Worm (Caenorhabditis elegans) whole organism, L3 larva: ENCODE data around the gene T23F11.11.

Experiments used
- ZK546.5 ChIP-seq: sonication (generic microtip); optimal IDR thresholded peaks from 2 replicates; lab custom pipeline; 2017; ENCODE audit warnings: missing biosample characterization, missing genetic modification characterization
- aly-2 ChIP-seq: fragments of 150-350 bp; optimal IDR thresholded peaks from 2 replicates; lab custom pipeline; 2014; ENCODE audit warnings: missing biosample characterization, missing genetic modification characterization
- ama-1 ChIP-seq: fragments of 150-350 bp; optimal IDR thresholded peaks from 2 replicates; lab custom pipeline; 2018
- ceh-16 ChIP-seq: sonication (generic microtip); optimal IDR thresholded peaks from 2 replicates; lab custom pipeline; 2017; ENCODE audit warnings: missing biosample characterization, missing genetic modification characterization
- ceh-28 ChIP-seq: fragments of 150-350 bp; optimal IDR thresholded peaks from 2 replicates; lab custom pipeline; 2014; ENCODE audit warnings: missing biosample characterization, missing genetic modification reagents, missing genetic modification characterization
- ceh-82 ChIP-seq: fragments of 150-350 bp; optimal IDR thresholded peaks from 2 replicates; lab custom pipeline; 2014; ENCODE audit warnings: missing biosample characterization, missing genetic modification characterization
- ceh-9 ChIP-seq: sonication (generic microtip); optimal IDR thresholded peaks from 2 replicates; lab custom pipeline; 2018; ENCODE audit warnings: missing biosample characterization, missing genetic modification characterization
- daf-12 ChIP-seq: fragments of 150-350 bp; optimal IDR thresholded peaks from 2 replicates; lab custom pipeline; 2014; ENCODE audit warnings: missing biosample characterization, missing genetic modification reagents, missing genetic modification characterization
- egl-27 ChIP-seq: sonication (generic microtip); optimal IDR thresholded peaks from 4 replicates; lab custom pipeline; 2017; ENCODE audit warnings: missing biosample characterization, missing genetic modification reagents, missing genetic modification characterization
- egl-5 ChIP-seq: fragments of 150-350 bp; optimal IDR thresholded peaks from 2 replicates; lab custom pipeline; 2017; ENCODE audit warnings: missing biosample characterization, missing genetic modification reagents, missing genetic modification characterization, inconsistent platforms
- elt-1 ChIP-seq: fragments of 150-350 bp; optimal IDR thresholded peaks from 2 replicates; lab custom pipeline; 2014; ENCODE audit warnings: missing biosample characterization, missing genetic modification characterization
- elt-2 ChIP-seq: sonication (generic microtip); optimal IDR thresholded peaks from 2 replicates; lab custom pipeline; 2016; ENCODE audit warnings: missing genetic modification reagents, mild to moderate bottlenecking, missing genetic modification characterization, missing compliant biosample characterization
- elt-3 ChIP-seq, 3 experiments: fragments of 150-350 bp in 1 of 3; sonication (generic microtip) in 2 of 3; optimal IDR thresholded peaks; 2 replicates in 2 of 3; 4 replicates in 1 of 3; lab custom pipeline; 2014 to 2017; ENCODE audit warnings: missing biosample characterization in 3 of 3, missing genetic modification characterization in 3 of 3
- eor-1 ChIP-seq, 2 experiments: fragments of 150-350 bp; optimal IDR thresholded peaks; 2 replicates each; lab custom pipeline; 2014 to 2018; ENCODE audit warnings: missing biosample characterization in 2 of 2, missing genetic modification characterization in 2 of 2
- fkh-10 ChIP-seq: sonication (generic microtip); optimal IDR thresholded peaks from 2 replicates; lab custom pipeline; 2017; ENCODE audit warnings: missing biosample characterization, missing genetic modification reagents, missing genetic modification characterization
- fos-1 ChIP-seq: fragments of 150-350 bp; optimal IDR thresholded peaks from 2 replicates; lab custom pipeline; 2014; ENCODE audit warnings: missing biosample characterization, missing genetic modification characterization
- hmg-11 ChIP-seq: sonication (generic microtip); optimal IDR thresholded peaks from 2 replicates; lab custom pipeline; 2016; ENCODE audit warnings: missing genetic modification characterization, missing compliant biosample characterization
- jun-1 ChIP-seq: fragments of 150-350 bp; optimal IDR thresholded peaks from 2 replicates; lab custom pipeline; 2014; ENCODE audit warnings: missing biosample characterization, missing genetic modification reagents, missing genetic modification characterization
- lin-15B ChIP-seq: fragments of 150-350 bp; optimal IDR thresholded peaks from 2 replicates; lab custom pipeline; 2014; ENCODE audit warnings: missing biosample characterization, missing genetic modification characterization
- lin-39 ChIP-seq: fragments of 150-350 bp; optimal IDR thresholded peaks from 2 replicates; lab custom pipeline; 2018; ENCODE audit warnings: missing biosample characterization, missing genetic modification reagents, missing genetic modification characterization
- lsy-12 ChIP-seq: sonication (generic microtip); optimal IDR thresholded peaks from 2 replicates; lab custom pipeline; 2016; ENCODE audit warnings: mild to moderate bottlenecking, missing genetic modification characterization, missing compliant biosample characterization
- mdl-1 ChIP-seq: fragments of 150-350 bp; optimal IDR thresholded peaks from 2 replicates; lab custom pipeline; 2014; ENCODE audit warnings: missing biosample characterization, missing genetic modification characterization
- mml-1 ChIP-seq: fragments of 150-350 bp; sonication (generic microtip); optimal IDR thresholded peaks from 3 replicates; lab custom pipeline; 2014; ENCODE audit warnings: missing biosample characterization, missing genetic modification characterization
- nfya-1 ChIP-seq: sonication (generic microtip); optimal IDR thresholded peaks from 2 replicates; lab custom pipeline; 2017; ENCODE audit warnings: missing genetic modification characterization, mild to moderate bottlenecking, missing compliant biosample characterization, antibody characterized with exemption, moderate library complexity; ENCODE audit not compliant: insufficient read depth
- nhr-23 ChIP-seq: fragments of 150-350 bp; optimal IDR thresholded peaks from 2 replicates; lab custom pipeline; 2014; ENCODE audit warnings: missing biosample characterization, missing genetic modification reagents, missing genetic modification characterization
- nhr-237 ChIP-seq: fragments of 150-350 bp; optimal IDR thresholded peaks from 2 replicates; lab custom pipeline; 2014; ENCODE audit warnings: missing biosample characterization, missing genetic modification characterization
- nhr-25 ChIP-seq: sonication (generic microtip); optimal IDR thresholded peaks from 2 replicates; lab custom pipeline; 2017; ENCODE audit warnings: missing biosample characterization, missing genetic modification characterization
- nhr-43 ChIP-seq: sonication (generic microtip); optimal IDR thresholded peaks from 2 replicates; lab custom pipeline; 2016; ENCODE audit warnings: mild to moderate bottlenecking, missing genetic modification characterization, missing compliant biosample characterization; ENCODE audit not compliant: poor library complexity, severe bottlenecking
- nhr-67 ChIP-seq: fragments of 150-350 bp; optimal IDR thresholded peaks from 2 replicates; lab custom pipeline; 2014; ENCODE audit warnings: missing biosample characterization, missing genetic modification characterization
- nhr-76 ChIP-seq: fragments of 150-350 bp; sonication (generic microtip); optimal IDR thresholded peaks from 5 replicates; lab custom pipeline; 2014; ENCODE audit warnings: missing biosample characterization, missing genetic modification characterization
- pha-4 ChIP-seq: fragments of 150-350 bp; optimal IDR thresholded peaks from 2 replicates; lab custom pipeline; 2014; ENCODE audit warnings: missing biosample characterization, missing genetic modification reagents, missing genetic modification characterization
- pqm-1 ChIP-seq: fragments of 150-350 bp; optimal IDR thresholded peaks from 2 replicates; lab custom pipeline; 2017; ENCODE audit warnings: missing biosample characterization, missing genetic modification characterization, inconsistent platforms
- skn-1 ChIP-seq: fragments of 150-350 bp; optimal IDR thresholded peaks from 2 replicates; lab custom pipeline; 2014; ENCODE audit warnings: missing biosample characterization, missing genetic modification characterization
- tbx-2 ChIP-seq: sonication (generic microtip); optimal IDR thresholded peaks from 2 replicates; lab custom pipeline; 2016; ENCODE audit warnings: mild to moderate bottlenecking, missing genetic modification characterization, missing compliant biosample characterization
- unc-39 ChIP-seq: sonication (generic microtip); optimal IDR thresholded peaks from 4 replicates; lab custom pipeline; 2017; ENCODE audit warnings: missing biosample characterization, missing genetic modification characterization
- unc-62 ChIP-seq: fragments of 150-350 bp; sonication (generic microtip); optimal IDR thresholded peaks from 4 replicates; lab custom pipeline; 2014; ENCODE audit warnings: missing biosample characterization, missing genetic modification reagents, missing genetic modification characterization
- ztf-11 ChIP-seq: fragments of 150-350 bp; optimal IDR thresholded peaks from 2 replicates; lab custom pipeline; 2014; ENCODE audit warnings: missing biosample characterization, missing genetic modification characterization
- ztf-4 ChIP-seq: fragments of 150-350 bp; optimal IDR thresholded peaks from 2 replicates; lab custom pipeline; 2014; ENCODE audit warnings: missing biosample characterization, missing genetic modification characterization

The T23F11.11 gene

DNA sequence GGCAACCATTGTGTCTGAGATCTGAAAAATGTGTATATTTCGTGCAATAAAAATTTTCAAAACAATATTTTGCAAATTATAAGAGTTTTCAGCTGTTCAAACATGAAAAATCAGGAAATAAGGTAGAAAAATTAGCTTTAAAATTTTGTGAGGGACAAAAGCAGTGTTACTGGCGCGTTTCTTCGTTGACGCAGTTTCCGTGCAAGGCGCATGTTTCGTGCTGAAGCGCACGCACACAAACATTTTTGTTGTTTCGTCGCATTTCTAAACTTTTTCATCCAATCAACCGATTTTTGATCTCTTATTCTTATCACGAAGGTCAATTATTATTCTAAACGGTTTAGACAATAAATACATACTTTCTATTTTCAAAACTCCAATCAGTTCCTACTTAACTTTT lies 21.9 kb upstream of the T23F11.11 start, which contains the start of gene nifk-1 (continued):
- no peak for TF ChIP-seq ztf-4 (tag; lab: Kevin White, UChicago)
- peak; percentile 8 for TF ChIP-seq ceh-28 (tag; lab: Kevin White, UChicago)
- no peak for TF ChIP-seq ztf-11
- peak; percentile 80 for TF ChIP-seq nhr-23
- no peak for TF ChIP-seq ZK546.5 (tag; lab: Kevin White, UChicago)
- TF ChIP-seq eor-1 (tag; optimal IDR thresholded peaks at IDR 0.05; lab: Kevin White, UChicago) = no peak
- no peak for TF ChIP-seq nhr-67 (tag; lab: Kevin White, UChicago)
- peak; percentile 55 for TF ChIP-seq lin-39
- TF ChIP-seq pqm-1 (tag; lab: Kevin White, UChicago) = peak; percentile 12
- TF ChIP-seq ceh-82 (tag; lab: Kevin White, UChicago) = no peak
- no peak for TF ChIP-seq egl-27 (tag; lab: Kevin White, UChicago)
- no peak for TF ChIP-seq elt-3 (tag; optimal IDR thresholded peaks at IDR 0.05; lab: Kevin White, UChicago)
- no peak for TF ChIP-seq elt-1 (tag; lab: Kevin White, UChicago)
- no peak for TF ChIP-seq tbx-2 (tag; lab: Kevin White, UChicago)
- no peak for TF ChIP-seq aly-2 (tag; lab: Kevin White, UChicago)
- no peak for TF ChIP-seq ceh-9
- no peak for TF ChIP-seq fkh-10 (GFP tag; lab: Kevin White, UChicago)
- TF ChIP-seq unc-39 = no peak

DNA sequence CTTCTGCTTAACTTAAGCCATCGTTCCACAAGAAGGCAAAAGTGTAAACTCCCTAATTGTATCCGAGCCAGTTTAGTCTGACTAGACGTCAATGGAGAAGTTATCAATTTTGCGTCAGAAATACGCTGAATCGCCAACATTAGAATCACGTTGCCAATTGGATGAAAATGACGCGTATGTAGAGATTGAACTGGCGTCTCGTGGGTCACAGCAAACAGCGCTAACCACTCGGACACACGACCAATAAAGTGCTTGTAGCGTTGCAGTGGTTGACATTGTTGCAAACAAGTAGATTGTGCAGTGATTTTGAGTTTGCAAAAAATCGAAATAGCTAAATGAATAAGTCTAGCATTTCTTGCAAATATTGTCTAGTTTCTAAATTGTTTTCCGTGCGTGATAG lies 18.2 kb upstream of the T23F11.11 start:
- TF ChIP-seq eor-1 (tag; optimal IDR thresholded peaks at IDR 0.05; lab: Kevin White, UChicago) (no peak), elt-3 (tag; optimal IDR thresholded peaks at IDR 0.05; lab: Kevin White, UChicago) (peak in 1 of 3 experiments; percentile 65), tbx-2 (tag; lab: Kevin White, UChicago) (peak; percentile 57), lin-39 (peak; percentile 89), nhr-237 (tag; lab: Kevin White, UChicago) (no peak), elt-2 (tag; lab: Kevin White, UChicago) (peak; percentile 52), lsy-12 (tag; lab: Kevin White, UChicago) (peak; percentile 43), nhr-43 (tag; lab: Kevin White, UChicago) (peak; percentile 90), nhr-76 (tag; lab: Kevin White, UChicago) (peak; percentile 20), mml-1 (tag; lab: Kevin White, UChicago) (no peak), egl-5 (tag; lab: Kevin White, UChicago) (peak; percentile 29), hmg-11 (no peak), jun-1 (tag; lab: Kevin White, UChicago) (peak; percentile 56), daf-12 (tag; lab: Kevin White, UChicago) (no peak), mdl-1 (peak; percentile 26), nhr-25 (tag; lab: Kevin White, UChicago) (peak; percentile 66), lin-15B (tag; lab: Kevin White, UChicago) (peak; percentile 28), ama-1 (lab: Kevin White, UChicago) (peak; percentile 42), egl-27 (tag; lab: Kevin White, UChicago) (peak; percentile 60), pqm-1 (tag; lab: Kevin White, UChicago) (peak; percentile 38), skn-1 (tag; lab: Kevin White, UChicago) (peak; percentile 79), ceh-16 (tag; lab: Kevin White, UChicago) (no peak), pha-4 (peak; percentile 81), unc-62 (GFP tag; lab: Kevin White, UChicago) (no peak), ceh-9 (no peak), ztf-4 (tag; lab: Kevin White, UChicago) (peak; percentile 40), fos-1 (tag; lab: Kevin White, UChicago) (no peak), ztf-11 (no peak), nfya-1 (tag; lab: Kevin White, UChicago) (peak; percentile 73)

DNA sequence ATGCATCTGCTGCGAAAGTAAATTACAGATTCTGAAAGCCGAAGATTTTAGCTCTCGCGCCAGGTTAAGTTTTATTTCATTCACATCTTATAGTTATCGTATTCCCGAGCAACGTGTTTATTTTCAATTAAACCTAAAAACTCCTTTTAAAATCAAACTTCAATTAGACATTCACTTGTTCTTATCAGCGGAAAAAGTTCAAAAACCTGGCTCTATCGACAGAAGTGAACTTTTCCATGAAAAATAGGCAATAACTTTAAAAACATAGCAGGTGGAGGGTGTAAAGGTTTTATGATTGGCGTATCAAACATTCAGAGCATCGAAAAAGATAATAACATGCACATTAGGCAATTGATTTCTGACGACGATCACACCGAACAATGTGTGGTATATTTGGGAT lies 17.6 kb upstream of the T23F11.11 start, which contains the start of gene ppat-1:
ppat-1 (plus strand) TSS at position 316 of the 400 bp plus-strand sequence.
- TF ChIP-seq nhr-76 (tag; lab: Kevin White, UChicago) (no peak), elt-2 (tag; lab: Kevin White, UChicago) (peak; percentile 41), ZK546.5 (tag; lab: Kevin White, UChicago) (no peak)
